Fruit fly (Drosophila melanogaster) Kc167 (cell line): ENCODE results near the gene CG15930.

Source experiments
- Myc ChIP-seq: fragments of >200 bp; optimal IDR thresholded peaks from 2 replicates; lab custom pipeline; 2017; ENCODE audit warnings: missing external identifiers
- Sin3A ChIP-seq: fragments of >200 bp; optimal IDR thresholded peaks from 2 replicates; lab custom pipeline; 2018; ENCODE audit warnings: missing external identifiers
- h ChIP-seq: fragments of >200 bp; optimal IDR thresholded peaks from 3 replicates; lab custom pipeline; 2018; ENCODE audit warnings: missing external identifiers
- insv ChIP-seq: fragments of >200 bp; optimal IDR thresholded peaks from 3 replicates; lab custom pipeline; 2018; ENCODE audit warnings: missing external identifiers
- psq ChIP-seq: fragments of >200 bp; optimal IDR thresholded peaks from 2 replicates; lab custom pipeline; 2017; ENCODE audit warnings: missing external identifiers
- ttk ChIP-seq: sonication (Bioruptor generic); optimal IDR thresholded peaks from 2 replicates; lab custom pipeline; 2017; ENCODE audit warnings: missing external identifiers

- TF ChIP-seq psq (lab: Kevin White, UChicago): no peak
- no peak for TF ChIP-seq h (lab: Kevin White, UChicago)
- no peak for TF ChIP-seq Myc
- no peak for TF ChIP-seq ttk
- TF ChIP-seq Sin3A (lab: Kevin White, UChicago): no peak
- TF ChIP-seq insv (lab: Kevin White, UChicago): no peak
Observed at dm6 chrX:5307317-5307716, 9.8 kb downstream of the CG15930 start, which contains the start of gene CG17764.
